Worm (Caenorhabditis elegans) whole organism, mixed stage, embryonic: ENCODE measurements around the gene daf-3.

Source experiments
- M03D4.4 ChIP-seq: sonication (generic microtip); optimal IDR thresholded peaks from 2 replicates; lab custom pipeline; 2017; ENCODE audit warnings: mild to moderate bottlenecking, missing genetic modification characterization, missing compliant biosample characterization
- bed-3 ChIP-seq: fragments of 200-800 bp; sonication (Bioruptor generic); optimal IDR thresholded peaks from 3 replicates; lab custom pipeline; 2018; ENCODE audit warnings: mild to moderate bottlenecking, missing genetic modification characterization, moderate library complexity, missing compliant biosample characterization
- blmp-1 ChIP-seq: fragments of 150-350 bp; optimal IDR thresholded peaks from 2 replicates; lab custom pipeline; 2014; ENCODE audit warnings: missing biosample characterization, missing genetic modification characterization
- ceh-39 ChIP-seq: fragments of 150-350 bp; optimal IDR thresholded peaks from 2 replicates; lab custom pipeline; 2014; ENCODE audit warnings: missing biosample characterization, missing genetic modification characterization
- ceh-43 ChIP-seq: fragments of 200-800 bp; sonication (Bioruptor generic); optimal IDR thresholded peaks from 2 replicates; lab custom pipeline; 2018; ENCODE audit warnings: mild to moderate bottlenecking, missing genetic modification characterization, moderate library complexity, missing compliant biosample characterization
- ceh-83 ChIP-seq: fragments of 200-800 bp; sonication (Bioruptor generic); optimal IDR thresholded peaks from 2 replicates; lab custom pipeline; 2018; ENCODE audit warnings: mild to moderate bottlenecking, missing genetic modification characterization, missing compliant biosample characterization
- ces-1 ChIP-seq: fragments of 150-350 bp; optimal IDR thresholded peaks from 2 replicates; lab custom pipeline; 2014; ENCODE audit warnings: missing biosample characterization, missing genetic modification reagents, missing genetic modification characterization
- cnd-1 ChIP-seq: fragments of 200-800 bp; sonication (Bioruptor generic); optimal IDR thresholded peaks from 2 replicates; lab custom pipeline; 2018; ENCODE audit warnings: mild to moderate bottlenecking, missing genetic modification characterization, missing compliant biosample characterization
- drap-1 ChIP-seq: fragments of 200-800 bp; sonication (Bioruptor generic); optimal IDR thresholded peaks from 3 replicates; lab custom pipeline; 2018; ENCODE audit warnings: mild to moderate bottlenecking, missing genetic modification characterization, missing compliant biosample characterization
- elt-1 ChIP-seq: sonication (generic microtip); optimal IDR thresholded peaks from 2 replicates; lab custom pipeline; 2017; ENCODE audit warnings: missing genetic modification characterization, mild to moderate bottlenecking, missing compliant biosample characterization, antibody characterized with exemption, moderate library complexity, borderline replicate concordance; ENCODE audit not compliant: insufficient read depth
- elt-3 ChIP-seq: fragments of 150-350 bp; optimal IDR thresholded peaks from 2 replicates; lab custom pipeline; 2014; ENCODE audit warnings: missing biosample characterization, missing genetic modification characterization
- flh-1 ChIP-seq: fragments of 200-800 bp; sonication (Bioruptor generic); optimal IDR thresholded peaks from 2 replicates; lab custom pipeline; 2018; ENCODE audit warnings: mild to moderate bottlenecking, missing genetic modification characterization, moderate library complexity, missing compliant biosample characterization
- ham-2 ChIP-seq: fragments of 200-800 bp; sonication (Bioruptor generic); optimal IDR thresholded peaks from 2 replicates; lab custom pipeline; 2018; ENCODE audit warnings: mild to moderate bottlenecking, missing genetic modification characterization, missing compliant biosample characterization
- hlh-1 ChIP-seq: fragments of 150-350 bp; optimal IDR thresholded peaks from 2 replicates; lab custom pipeline; 2014; ENCODE audit warnings: missing biosample characterization, missing genetic modification reagents, missing genetic modification characterization
- lin-13 ChIP-seq: fragments of 150-350 bp; optimal IDR thresholded peaks from 2 replicates; lab custom pipeline; 2014; ENCODE audit warnings: missing biosample characterization, missing genetic modification characterization
- lin-32 ChIP-seq: fragments of 200-800 bp; sonication (Bioruptor generic); optimal IDR thresholded peaks from 2 replicates; lab custom pipeline; 2018; ENCODE audit warnings: mild to moderate bottlenecking, missing genetic modification characterization, missing compliant biosample characterization
- lsy-2 ChIP-seq: fragments of 150-350 bp; optimal IDR thresholded peaks from 2 replicates; lab custom pipeline; 2014; ENCODE audit warnings: missing biosample characterization, missing genetic modification characterization
- mab-5 ChIP-seq: fragments of 150-350 bp; optimal IDR thresholded peaks from 2 replicates; lab custom pipeline; 2014; ENCODE audit warnings: missing biosample characterization, missing genetic modification characterization
- mep-1 ChIP-seq: fragments of 150-350 bp; optimal IDR thresholded peaks from 2 replicates; lab custom pipeline; 2017; ENCODE audit warnings: missing biosample characterization, missing genetic modification reagents, missing genetic modification characterization, inconsistent platforms
- mls-2 ChIP-seq: sonication (generic microtip); optimal IDR thresholded peaks from 2 replicates; lab custom pipeline; 2016; ENCODE audit warnings: mild to moderate bottlenecking, missing genetic modification characterization, moderate library complexity, missing compliant biosample characterization
- nhr-12 ChIP-seq: fragments of 150-350 bp; optimal IDR thresholded peaks from 2 replicates; lab custom pipeline; 2014; ENCODE audit warnings: missing biosample characterization, missing genetic modification characterization
- nhr-2 ChIP-seq: fragments of 150-350 bp; optimal IDR thresholded peaks from 2 replicates; lab custom pipeline; 2014; ENCODE audit warnings: missing biosample characterization, missing genetic modification characterization
- nhr-237 ChIP-seq: fragments of 150-350 bp; optimal IDR thresholded peaks from 2 replicates; lab custom pipeline; 2014; ENCODE audit warnings: missing biosample characterization, missing genetic modification characterization
- nhr-28 ChIP-seq: fragments of 150-350 bp; optimal IDR thresholded peaks from 2 replicates; lab custom pipeline; 2014; ENCODE audit warnings: missing biosample characterization, missing genetic modification characterization
- nhr-76 ChIP-seq: sonication (generic microtip); optimal IDR thresholded peaks from 2 replicates; lab custom pipeline; 2017; ENCODE audit warnings: missing biosample characterization, missing genetic modification characterization
- pha-4 ChIP-seq: fragments of 150-350 bp; optimal IDR thresholded peaks from 2 replicates; lab custom pipeline; 2018; ENCODE audit warnings: missing biosample characterization, missing genetic modification reagents, missing genetic modification characterization
- sem-2 ChIP-seq: fragments of 200-800 bp; sonication (Bioruptor generic); optimal IDR thresholded peaks from 2 replicates; lab custom pipeline; 2018; ENCODE audit warnings: mild to moderate bottlenecking, missing genetic modification characterization, missing compliant biosample characterization
- snpc-4 ChIP-seq: fragments of 150-350 bp; optimal IDR thresholded peaks from 2 replicates; lab custom pipeline; 2014; ENCODE audit warnings: missing biosample characterization, missing genetic modification characterization
- sptf-1 ChIP-seq: sonication (generic microtip); optimal IDR thresholded peaks from 2 replicates; lab custom pipeline; 2017; ENCODE audit warnings: mild to moderate bottlenecking, missing genetic modification characterization, moderate library complexity, missing compliant biosample characterization
- tbx-8 ChIP-seq: fragments of 200-800 bp; sonication (Bioruptor generic); optimal IDR thresholded peaks from 2 replicates; lab custom pipeline; 2018; ENCODE audit warnings: mild to moderate bottlenecking, missing genetic modification characterization, moderate library complexity, missing compliant biosample characterization
- unc-120 ChIP-seq: sonication (generic microtip); optimal IDR thresholded peaks from 2 replicates; lab custom pipeline; 2017; ENCODE audit warnings: missing genetic modification characterization, missing compliant biosample characterization; ENCODE audit not compliant: poor library complexity, severe bottlenecking
- unc-39 ChIP-seq: fragments of 150-350 bp; optimal IDR thresholded peaks from 2 replicates; lab custom pipeline; 2014; ENCODE audit warnings: missing biosample characterization, missing genetic modification characterization
- unc-62 ChIP-seq: fragments of 150-350 bp; optimal IDR thresholded peaks from 2 replicates; lab custom pipeline; 2014; ENCODE audit warnings: missing biosample characterization, missing genetic modification reagents, missing genetic modification characterization
- zip-8 ChIP-seq: fragments of 150-350 bp; optimal IDR thresholded peaks from 2 replicates; lab custom pipeline; 2014; ENCODE audit warnings: missing biosample characterization, missing genetic modification characterization
- ztf-11 ChIP-seq: fragments of 150-350 bp; optimal IDR thresholded peaks from 2 replicates; lab custom pipeline; 2014; ENCODE audit warnings: missing biosample characterization, missing genetic modification characterization

Gene daf-3

ce11 chrX:825375-825774, at the start of gene daf-3:
Gene daf-3, minus strand, starts transcription at chrX:825475.
- TF ChIP-seq mab-5 (tag; lab: Kevin White, UChicago) = no peak
- TF ChIP-seq flh-1 (GFP tag; lab: Kevin White, UChicago) = no peak
- TF ChIP-seq M03D4.4 (tag; lab: Kevin White, UChicago) = no peak
- no peak for TF ChIP-seq lsy-2
- TF ChIP-seq ztf-11 (tag; lab: Kevin White, UChicago) = no peak
- no peak for TF ChIP-seq unc-120 (tag; lab: Kevin White, UChicago)
- no peak for TF ChIP-seq cnd-1 (tag; lab: Kevin White, UChicago)
- TF ChIP-seq unc-39 (tag; lab: Kevin White, UChicago) = no peak
- no peak for TF ChIP-seq nhr-12 (tag; lab: Kevin White, UChicago)
- TF ChIP-seq lin-32 (GFP tag; lab: Kevin White, UChicago) = no peak

ce11 chrX:873634-874033, 48.4 kb upstream of the daf-3 start:
- no peak for TF ChIP-seq sptf-1 (tag; lab: Kevin White, UChicago)
- no peak for TF ChIP-seq unc-120 (tag; lab: Kevin White, UChicago)
- TF ChIP-seq ztf-11 (tag; lab: Kevin White, UChicago) = no peak
- TF ChIP-seq nhr-28 (tag; lab: Kevin White, UChicago) = no peak
- TF ChIP-seq elt-1 = no peak
- no peak for TF ChIP-seq unc-62 (GFP tag; lab: Kevin White, UChicago)
- TF ChIP-seq lsy-2 = no peak
- TF ChIP-seq ham-2 (GFP tag; lab: Kevin White, UChicago) = no peak
- TF ChIP-seq bed-3 (GFP tag; lab: Kevin White, UChicago) = no peak
- no peak for TF ChIP-seq drap-1 (GFP tag; lab: Kevin White, UChicago)
- no peak for TF ChIP-seq snpc-4 (tag; lab: Kevin White, UChicago)
- TF ChIP-seq M03D4.4 (tag; lab: Kevin White, UChicago) = no peak

- no peak for TF ChIP-seq ceh-39 (tag; lab: Kevin White, UChicago)
Observed at ce11 chrX:871957-872715, 46.9 kb upstream of the daf-3 start, which contains the start of gene F56F10.1. Gene F56F10.1, plus strand, starts transcription at chrX:872603.

- no peak for TF ChIP-seq blmp-1
- no peak for TF ChIP-seq sem-2 (GFP tag; lab: Kevin White, UChicago)
- TF ChIP-seq lsy-2 = peak; percentile 4
- no peak for TF ChIP-seq zip-8 (tag; lab: Kevin White, UChicago)
- TF ChIP-seq mep-1 (tag; lab: Kevin White, UChicago) = peak; percentile 12
- no peak for TF ChIP-seq lin-32 (GFP tag; lab: Kevin White, UChicago)
- no peak for TF ChIP-seq bed-3 (GFP tag; lab: Kevin White, UChicago)
- peak; percentile 53 for TF ChIP-seq drap-1 (GFP tag; lab: Kevin White, UChicago)
- peak; percentile 60 for TF ChIP-seq ham-2 (GFP tag; lab: Kevin White, UChicago)
- peak; percentile 95 for TF ChIP-seq nhr-2 (tag; lab: Kevin White, UChicago)
- no peak for TF ChIP-seq ceh-43 (GFP tag; lab: Kevin White, UChicago)
- no peak for TF ChIP-seq nhr-12 (tag; lab: Kevin White, UChicago)
- TF ChIP-seq flh-1 (GFP tag; lab: Kevin White, UChicago) = no peak
- peak; percentile 76 for TF ChIP-seq mls-2
- TF ChIP-seq pha-4 (tag; lab: Kevin White, UChicago) = peak; percentile 11
- no peak for TF ChIP-seq ceh-83 (GFP tag; lab: Kevin White, UChicago)
- TF ChIP-seq nhr-28 (tag; lab: Kevin White, UChicago) = no peak
- TF ChIP-seq snpc-4 (tag; lab: Kevin White, UChicago) = no peak
- TF ChIP-seq cnd-1 (tag; lab: Kevin White, UChicago) = peak; percentile 67
- TF ChIP-seq hlh-1 (tag; lab: Kevin White, UChicago) = peak; percentile 67
- TF ChIP-seq elt-3 (tag; lab: Kevin White, UChicago) = no peak
- TF ChIP-seq tbx-8 = no peak
- TF ChIP-seq lin-13 (tag; lab: Kevin White, UChicago) = peak; percentile 17
- TF ChIP-seq unc-39 (tag; lab: Kevin White, UChicago) = no peak
- no peak for TF ChIP-seq unc-120 (tag; lab: Kevin White, UChicago)
- no peak for TF ChIP-seq nhr-237 (tag; lab: Kevin White, UChicago)
- no peak for TF ChIP-seq ztf-11 (tag; lab: Kevin White, UChicago)
- no peak for TF ChIP-seq nhr-76 (tag; lab: Kevin White, UChicago)
- TF ChIP-seq M03D4.4 (tag; lab: Kevin White, UChicago) = no peak
- no peak for TF ChIP-seq elt-1
- no peak for TF ChIP-seq unc-62 (GFP tag; lab: Kevin White, UChicago)
- no peak for TF ChIP-seq ces-1 (GFP tag; lab: Kevin White, UChicago)
- TF ChIP-seq mab-5 (tag; lab: Kevin White, UChicago) = no peak
- peak; percentile 13 for TF ChIP-seq sptf-1 (tag; lab: Kevin White, UChicago)
- no peak for TF ChIP-seq ceh-39 (tag; lab: Kevin White, UChicago)
- TF ChIP-seq, all 35 proteins: peak for 11
Observed at ce11 chrX:871020-871419, 45.7 kb upstream of the daf-3 start, which contains the start of gene lgl-1. Gene lgl-1, minus strand, starts transcription at chrX:871089.
